Worm (Caenorhabditis elegans): ENCODE data around the gene zen-4.

DNA sequence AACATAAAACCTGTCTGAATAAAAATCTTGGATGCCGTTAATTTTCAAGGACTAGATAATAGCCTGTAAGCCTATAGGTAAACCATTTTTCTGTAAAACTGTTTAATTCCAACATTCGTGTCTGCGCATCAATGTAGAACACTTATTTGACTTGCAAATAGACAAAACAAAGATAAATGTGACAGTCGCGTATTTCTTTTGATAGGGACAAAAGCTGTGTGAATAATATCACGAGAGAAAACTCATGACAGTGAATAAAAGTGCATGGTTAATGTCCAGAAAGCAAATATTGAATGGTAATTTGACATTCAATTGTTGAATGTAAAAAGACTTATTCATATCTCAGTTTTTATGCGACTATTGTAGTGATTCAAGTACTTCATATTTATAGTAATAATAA lies 33.5 kb downstream of the zen-4 start, which contains the start of gene C11D2.3:
- TF ChIP-seq alr-1 (tag; optimal IDR thresholded peaks at IDR 0.05; ENCODE audit: borderline replicate concordance), result no peak
- TF ChIP-seq nhr-12 (tag; optimal IDR thresholded peaks at IDR 0.05), result no peak
- TF ChIP-seq nhr-11 (tag; optimal IDR thresholded peaks at IDR 0.05), result no peak
- TF ChIP-seq rnt-1 (tag; optimal IDR thresholded peaks at IDR 0.05), result no peak
- no peak for TF ChIP-seq zag-1 (tag; optimal IDR thresholded peaks at IDR 0.05)
- no peak for TF ChIP-seq ceh-82 (tag; optimal IDR thresholded peaks at IDR 0.05)
- no peak for TF ChIP-seq efl-3 (GFP tag; optimal IDR thresholded peaks at IDR 0.05)
- TF ChIP-seq unc-62 (GFP tag; optimal IDR thresholded peaks at IDR 0.05), result no peak

Measured in whole organism, L1 larva.